Worm (Caenorhabditis elegans) whole organism, mixed stage, embryonic: ENCODE measurements around the gene pro-1.

Source experiments
- M03D4.4 ChIP-seq: sonication (generic microtip); optimal IDR thresholded peaks from 2 replicates; lab custom pipeline; 2017; ENCODE audit warnings: mild to moderate bottlenecking, missing genetic modification characterization, missing compliant biosample characterization
- bed-3 ChIP-seq: fragments of 200-800 bp; sonication (Bioruptor generic); optimal IDR thresholded peaks from 3 replicates; lab custom pipeline; 2018; ENCODE audit warnings: mild to moderate bottlenecking, missing genetic modification characterization, moderate library complexity, missing compliant biosample characterization
- blmp-1 ChIP-seq: fragments of 150-350 bp; optimal IDR thresholded peaks from 2 replicates; lab custom pipeline; 2014; ENCODE audit warnings: missing biosample characterization, missing genetic modification characterization
- ceh-39 ChIP-seq: fragments of 150-350 bp; optimal IDR thresholded peaks from 2 replicates; lab custom pipeline; 2014; ENCODE audit warnings: missing biosample characterization, missing genetic modification characterization
- ceh-43 ChIP-seq: fragments of 200-800 bp; sonication (Bioruptor generic); optimal IDR thresholded peaks from 2 replicates; lab custom pipeline; 2018; ENCODE audit warnings: mild to moderate bottlenecking, missing genetic modification characterization, moderate library complexity, missing compliant biosample characterization
- ceh-83 ChIP-seq: fragments of 200-800 bp; sonication (Bioruptor generic); optimal IDR thresholded peaks from 2 replicates; lab custom pipeline; 2018; ENCODE audit warnings: mild to moderate bottlenecking, missing genetic modification characterization, missing compliant biosample characterization
- ces-1 ChIP-seq: fragments of 150-350 bp; optimal IDR thresholded peaks from 2 replicates; lab custom pipeline; 2014; ENCODE audit warnings: missing biosample characterization, missing genetic modification reagents, missing genetic modification characterization
- cnd-1 ChIP-seq: fragments of 200-800 bp; sonication (Bioruptor generic); optimal IDR thresholded peaks from 2 replicates; lab custom pipeline; 2018; ENCODE audit warnings: mild to moderate bottlenecking, missing genetic modification characterization, missing compliant biosample characterization
- drap-1 ChIP-seq: fragments of 200-800 bp; sonication (Bioruptor generic); optimal IDR thresholded peaks from 3 replicates; lab custom pipeline; 2018; ENCODE audit warnings: mild to moderate bottlenecking, missing genetic modification characterization, missing compliant biosample characterization
- elt-1 ChIP-seq: sonication (generic microtip); optimal IDR thresholded peaks from 2 replicates; lab custom pipeline; 2017; ENCODE audit warnings: missing genetic modification characterization, mild to moderate bottlenecking, missing compliant biosample characterization, antibody characterized with exemption, moderate library complexity, borderline replicate concordance; ENCODE audit not compliant: insufficient read depth
- flh-1 ChIP-seq: fragments of 200-800 bp; sonication (Bioruptor generic); optimal IDR thresholded peaks from 2 replicates; lab custom pipeline; 2018; ENCODE audit warnings: mild to moderate bottlenecking, missing genetic modification characterization, moderate library complexity, missing compliant biosample characterization
- ham-2 ChIP-seq: fragments of 200-800 bp; sonication (Bioruptor generic); optimal IDR thresholded peaks from 2 replicates; lab custom pipeline; 2018; ENCODE audit warnings: mild to moderate bottlenecking, missing genetic modification characterization, missing compliant biosample characterization
- lin-13 ChIP-seq: fragments of 150-350 bp; optimal IDR thresholded peaks from 2 replicates; lab custom pipeline; 2014; ENCODE audit warnings: missing biosample characterization, missing genetic modification characterization
- lin-32 ChIP-seq: fragments of 200-800 bp; sonication (Bioruptor generic); optimal IDR thresholded peaks from 2 replicates; lab custom pipeline; 2018; ENCODE audit warnings: mild to moderate bottlenecking, missing genetic modification characterization, missing compliant biosample characterization
- lsy-2 ChIP-seq: fragments of 150-350 bp; optimal IDR thresholded peaks from 2 replicates; lab custom pipeline; 2014; ENCODE audit warnings: missing biosample characterization, missing genetic modification characterization
- mab-5 ChIP-seq: fragments of 150-350 bp; optimal IDR thresholded peaks from 2 replicates; lab custom pipeline; 2014; ENCODE audit warnings: missing biosample characterization, missing genetic modification characterization
- mep-1 ChIP-seq: fragments of 150-350 bp; optimal IDR thresholded peaks from 2 replicates; lab custom pipeline; 2017; ENCODE audit warnings: missing biosample characterization, missing genetic modification reagents, missing genetic modification characterization, inconsistent platforms
- mls-2 ChIP-seq: sonication (generic microtip); optimal IDR thresholded peaks from 2 replicates; lab custom pipeline; 2016; ENCODE audit warnings: mild to moderate bottlenecking, missing genetic modification characterization, moderate library complexity, missing compliant biosample characterization
- nhr-12 ChIP-seq: fragments of 150-350 bp; optimal IDR thresholded peaks from 2 replicates; lab custom pipeline; 2014; ENCODE audit warnings: missing biosample characterization, missing genetic modification characterization
- nhr-2 ChIP-seq: fragments of 150-350 bp; optimal IDR thresholded peaks from 2 replicates; lab custom pipeline; 2014; ENCODE audit warnings: missing biosample characterization, missing genetic modification characterization
- nhr-237 ChIP-seq: fragments of 150-350 bp; optimal IDR thresholded peaks from 2 replicates; lab custom pipeline; 2014; ENCODE audit warnings: missing biosample characterization, missing genetic modification characterization
- nhr-28 ChIP-seq: fragments of 150-350 bp; optimal IDR thresholded peaks from 2 replicates; lab custom pipeline; 2014; ENCODE audit warnings: missing biosample characterization, missing genetic modification characterization
- nhr-76 ChIP-seq: sonication (generic microtip); optimal IDR thresholded peaks from 2 replicates; lab custom pipeline; 2017; ENCODE audit warnings: missing biosample characterization, missing genetic modification characterization
- pha-4 ChIP-seq: fragments of 150-350 bp; optimal IDR thresholded peaks from 2 replicates; lab custom pipeline; 2018; ENCODE audit warnings: missing biosample characterization, missing genetic modification reagents, missing genetic modification characterization
- sem-2 ChIP-seq: fragments of 200-800 bp; sonication (Bioruptor generic); optimal IDR thresholded peaks from 2 replicates; lab custom pipeline; 2018; ENCODE audit warnings: mild to moderate bottlenecking, missing genetic modification characterization, missing compliant biosample characterization
- snpc-4 ChIP-seq: fragments of 150-350 bp; optimal IDR thresholded peaks from 2 replicates; lab custom pipeline; 2014; ENCODE audit warnings: missing biosample characterization, missing genetic modification characterization
- tbx-8 ChIP-seq: fragments of 200-800 bp; sonication (Bioruptor generic); optimal IDR thresholded peaks from 2 replicates; lab custom pipeline; 2018; ENCODE audit warnings: mild to moderate bottlenecking, missing genetic modification characterization, moderate library complexity, missing compliant biosample characterization
- unc-120 ChIP-seq: sonication (generic microtip); optimal IDR thresholded peaks from 2 replicates; lab custom pipeline; 2017; ENCODE audit warnings: missing genetic modification characterization, missing compliant biosample characterization; ENCODE audit not compliant: poor library complexity, severe bottlenecking
- unc-39 ChIP-seq: fragments of 150-350 bp; optimal IDR thresholded peaks from 2 replicates; lab custom pipeline; 2014; ENCODE audit warnings: missing biosample characterization, missing genetic modification characterization
- unc-62 ChIP-seq: fragments of 150-350 bp; optimal IDR thresholded peaks from 2 replicates; lab custom pipeline; 2014; ENCODE audit warnings: missing biosample characterization, missing genetic modification reagents, missing genetic modification characterization
- zip-8 ChIP-seq: fragments of 150-350 bp; optimal IDR thresholded peaks from 2 replicates; lab custom pipeline; 2014; ENCODE audit warnings: missing biosample characterization, missing genetic modification characterization
- ztf-11 ChIP-seq: fragments of 150-350 bp; optimal IDR thresholded peaks from 2 replicates; lab custom pipeline; 2014; ENCODE audit warnings: missing biosample characterization, missing genetic modification characterization

pro-1 gene

DNA sequence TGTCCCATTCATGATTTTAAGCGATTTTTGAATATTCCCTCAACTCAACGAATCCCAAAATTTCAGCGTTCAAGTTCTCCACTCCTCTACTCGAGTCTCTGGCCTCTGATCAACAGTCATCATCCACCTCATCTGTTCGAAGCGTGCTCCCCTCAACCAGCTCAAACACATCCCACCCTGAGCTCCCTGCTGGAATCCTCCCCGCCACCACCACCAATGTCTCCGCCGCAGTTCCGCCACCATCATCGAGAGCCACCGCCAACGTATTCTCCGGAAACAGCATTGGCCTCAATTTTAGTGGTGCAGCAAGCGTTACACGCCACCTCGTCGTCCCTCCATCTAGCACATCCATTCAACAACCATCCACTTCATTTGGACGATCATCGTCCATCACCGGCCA is 10.2 kb downstream of the pro-1 start:
- TF ChIP-seq ztf-11 (no peak), mep-1 (tag; lab: Kevin White, UChicago) (no peak), unc-62 (GFP tag; lab: Kevin White, UChicago) (no peak), lin-13 (tag; lab: Kevin White, UChicago) (no peak), M03D4.4 (no peak), nhr-28 (tag; lab: Kevin White, UChicago) (no peak), lsy-2 (tag; lab: Kevin White, UChicago) (no peak), unc-120 (no peak), ceh-39 (no peak), mls-2 (tag; lab: Kevin White, UChicago) (no peak), nhr-237 (no peak), lin-32 (GFP tag; lab: Kevin White, UChicago) (no peak), ces-1 (GFP tag; lab: Kevin White, UChicago) (no peak), unc-39 (tag; lab: Kevin White, UChicago) (no peak), drap-1 (no peak), blmp-1 (tag; lab: Kevin White, UChicago) (no peak), flh-1 (GFP tag; lab: Kevin White, UChicago) (no peak)
- TF ChIP-seq, all 35 proteins: peak for 0

DNA sequence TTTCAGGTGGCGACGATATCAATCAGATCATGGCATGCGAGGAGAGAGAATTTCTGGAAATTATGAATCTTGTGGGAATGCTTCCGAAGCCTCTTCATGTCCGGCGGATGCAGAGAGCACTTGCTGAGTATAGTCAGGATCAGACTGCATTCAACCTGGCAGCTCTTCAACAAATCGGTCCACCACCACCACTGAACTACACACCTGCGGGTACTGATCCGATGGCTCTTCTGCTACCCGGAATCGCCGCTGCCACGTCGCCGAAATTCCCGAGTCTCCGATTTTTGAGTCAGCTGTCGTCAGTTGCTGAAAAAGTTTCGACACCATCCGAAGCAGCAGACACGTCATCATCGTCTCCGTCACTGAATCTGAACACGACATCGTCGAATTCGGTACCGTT is 10.9 kb downstream of the pro-1 start:
- TF ChIP-seq ham-2 (GFP tag; lab: Kevin White, UChicago) (no peak), nhr-2 (tag; lab: Kevin White, UChicago) (no peak), ceh-83 (GFP tag; lab: Kevin White, UChicago) (no peak), nhr-28 (tag; lab: Kevin White, UChicago) (no peak), ceh-43 (GFP tag; lab: Kevin White, UChicago) (no peak), sem-2 (GFP tag; lab: Kevin White, UChicago) (no peak), cnd-1 (tag; lab: Kevin White, UChicago) (no peak), nhr-12 (no peak), tbx-8 (GFP tag; lab: Kevin White, UChicago) (no peak), unc-39 (tag; lab: Kevin White, UChicago) (no peak), flh-1 (GFP tag; lab: Kevin White, UChicago) (no peak), mep-1 (tag; lab: Kevin White, UChicago) (no peak), M03D4.4 (no peak), bed-3 (GFP tag; lab: Kevin White, UChicago) (no peak), mls-2 (tag; lab: Kevin White, UChicago) (no peak), unc-62 (GFP tag; lab: Kevin White, UChicago) (no peak), blmp-1 (tag; lab: Kevin White, UChicago) (no peak), mab-5 (tag; lab: Kevin White, UChicago) (no peak)

DNA sequence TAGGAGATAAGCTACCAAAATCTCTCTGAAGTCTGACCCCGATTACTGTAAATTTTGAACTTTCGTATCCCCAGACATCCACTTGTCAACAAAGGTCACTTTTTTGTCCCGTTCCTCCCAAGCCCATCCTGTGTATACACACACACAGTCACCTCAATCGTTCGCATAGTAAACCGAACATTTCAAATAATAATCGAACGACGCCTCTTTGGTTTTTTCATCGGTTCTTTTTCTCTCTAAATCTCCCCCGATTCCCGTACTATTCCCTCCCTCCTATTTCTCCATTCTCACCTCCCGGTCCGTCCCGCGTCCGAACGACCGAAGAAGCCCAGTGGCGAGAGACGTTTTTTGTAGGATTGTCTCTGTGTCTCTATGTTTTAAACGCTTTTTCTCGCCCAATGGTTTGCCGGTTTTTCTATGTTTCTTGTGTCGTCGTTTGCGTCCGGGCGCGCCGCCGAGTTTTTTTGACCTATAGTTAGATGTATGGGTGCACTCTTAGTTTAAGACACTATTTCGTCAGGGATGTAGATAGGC is 12.5 kb downstream of the pro-1 start:
- no peak for TF ChIP-seq unc-39 (tag; lab: Kevin White, UChicago)
- TF ChIP-seq zip-8 (tag; lab: Kevin White, UChicago) = no peak

DNA sequence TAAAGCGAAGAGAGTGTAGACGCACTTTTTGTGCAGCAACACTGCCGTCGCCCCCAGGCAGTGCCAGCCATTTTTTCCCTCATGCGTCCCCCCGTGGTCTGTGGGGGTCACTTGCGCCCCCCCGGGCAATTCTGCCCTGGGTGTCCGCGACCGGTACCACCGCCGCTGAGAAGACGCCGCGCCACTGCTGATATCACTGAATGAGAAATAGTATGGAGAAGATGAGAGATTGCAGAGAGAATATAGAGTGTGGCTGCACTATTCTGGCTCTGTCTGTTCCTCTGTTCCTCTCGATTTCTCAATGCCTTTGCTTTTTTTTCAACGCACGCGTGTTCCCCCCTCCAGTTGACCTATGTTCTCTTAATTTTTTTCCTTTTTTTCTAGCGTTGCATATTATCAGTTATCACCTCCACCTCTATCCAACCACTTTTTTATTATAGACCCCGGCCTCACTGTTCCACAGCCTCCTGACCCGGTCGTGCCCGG is 14.1 kb downstream of the pro-1 start, which contains the start of gene mab-10:
Gene mab-10 (plus strand): TSS at position 436 of the 486 bp plus-strand sequence.
- no peak for TF ChIP-seq cnd-1 (tag; lab: Kevin White, UChicago)
- TF ChIP-seq sem-2 (GFP tag; lab: Kevin White, UChicago) = no peak
- no peak for TF ChIP-seq pha-4 (tag; lab: Kevin White, UChicago)
- TF ChIP-seq mep-1 (tag; lab: Kevin White, UChicago) = no peak

DNA sequence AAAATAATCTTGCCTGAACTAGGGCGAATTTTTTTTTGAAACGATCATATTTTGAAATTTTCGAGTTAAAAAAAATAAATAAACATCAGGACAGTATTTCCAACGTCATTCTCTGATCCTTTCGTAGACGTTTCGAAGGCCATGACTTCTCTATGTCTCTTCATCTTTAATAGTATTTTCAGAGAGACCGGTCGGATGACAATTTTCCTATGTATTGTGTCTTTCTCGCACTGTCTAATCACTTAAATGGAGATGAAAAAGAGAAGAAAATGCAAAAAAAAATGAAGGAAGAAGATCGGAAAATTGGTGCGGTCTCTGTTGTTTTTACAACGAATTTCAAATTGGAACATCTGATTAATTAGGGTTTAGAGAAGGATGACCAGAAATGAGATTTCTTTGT is 16.7 kb downstream of the pro-1 start:
- no peak for TF ChIP-seq ceh-39
- no peak for TF ChIP-seq ces-1 (GFP tag; lab: Kevin White, UChicago)
- TF ChIP-seq bed-3 (GFP tag; lab: Kevin White, UChicago) = no peak
- TF ChIP-seq flh-1 (GFP tag; lab: Kevin White, UChicago) = no peak
- no peak for TF ChIP-seq nhr-76 (tag; lab: Kevin White, UChicago)

DNA sequence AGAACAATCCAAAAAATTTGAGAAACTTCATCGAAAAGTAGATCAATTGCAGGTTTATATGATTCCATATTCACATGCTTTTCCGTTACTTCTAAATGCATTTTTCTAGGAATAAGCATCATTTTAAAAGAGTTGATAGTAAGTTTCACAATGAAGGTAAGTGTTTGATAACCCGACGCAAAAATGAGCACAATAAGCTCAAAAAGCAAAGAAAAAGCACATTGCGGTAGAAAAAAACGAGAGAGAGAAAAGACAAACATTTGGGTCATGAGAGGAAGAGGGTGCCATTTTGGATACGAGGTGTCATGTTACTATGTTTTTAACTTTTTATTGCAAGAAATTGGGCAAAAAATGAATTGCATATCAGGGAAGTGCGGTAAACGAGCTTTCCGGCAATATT is 17.4 kb downstream of the pro-1 start, which contains the start of gene F59B10.6:
Gene F59B10.6 (minus strand): TSS at position 101 of the 400 bp plus-strand sequence.
- TF ChIP-seq sem-2 (GFP tag; lab: Kevin White, UChicago) (no peak), elt-1 (tag; lab: Kevin White, UChicago) (no peak), snpc-4 (tag; lab: Kevin White, UChicago) (no peak), lin-32 (GFP tag; lab: Kevin White, UChicago) (no peak), nhr-12 (no peak), ceh-39 (no peak), M03D4.4 (no peak), nhr-28 (tag; lab: Kevin White, UChicago) (no peak)
